Worm (Caenorhabditis elegans): Measurements from ENCODE around the gene F08G12.3.

ce11 chrX:11317939-11318338 lies 17.9 kb downstream of the F08G12.3 start, which contains the start of gene hizr-1:
- TF ChIP-seq lin-39 (tag; optimal IDR thresholded peaks at IDR 0.05) (no peak), lin-35 (GFP tag; optimal IDR thresholded peaks at IDR 0.05) (no peak), lsy-2 (tag; optimal IDR thresholded peaks at IDR 0.05) (no peak), unc-130 (tag; optimal IDR thresholded peaks at IDR 0.05) (no peak)
